Worm (Caenorhabditis elegans): ENCODE data around the gene cav-1.

- TF ChIP-seq ama-1 (optimal IDR thresholded peaks at IDR 0.05) (no peak), flt-1 (GFP tag; IDR thresholded peaks at IDR 0.05) (no peak), pes-1 (GFP tag; IDR thresholded peaks at IDR 0.05) (no peak), hmbx-1 (tag; optimal IDR thresholded peaks at IDR 0.05) (no peak)
Observed at ce11 chrIV:9797304-9798003, 25.1 kb downstream of the cav-1 start, which contains the start of gene T13F2.2.
